Worm (Caenorhabditis elegans) whole organism, L4/young adult: ENCODE results near the gene Y22D7AL.16.

ENCODE experiments used
- W03F9.2 ChIP-seq: fragments of 150-350 bp; optimal IDR thresholded peaks from 2 replicates; lab custom pipeline; 2014; ENCODE audit warnings: missing biosample characterization, missing genetic modification characterization
- dao-5 ChIP-seq: sonication (generic microtip); optimal IDR thresholded peaks from 2 replicates; lab custom pipeline; 2016; ENCODE audit warnings: missing genotype, missing genetic modification characterization, moderate library complexity, missing compliant biosample characterization

DNA sequence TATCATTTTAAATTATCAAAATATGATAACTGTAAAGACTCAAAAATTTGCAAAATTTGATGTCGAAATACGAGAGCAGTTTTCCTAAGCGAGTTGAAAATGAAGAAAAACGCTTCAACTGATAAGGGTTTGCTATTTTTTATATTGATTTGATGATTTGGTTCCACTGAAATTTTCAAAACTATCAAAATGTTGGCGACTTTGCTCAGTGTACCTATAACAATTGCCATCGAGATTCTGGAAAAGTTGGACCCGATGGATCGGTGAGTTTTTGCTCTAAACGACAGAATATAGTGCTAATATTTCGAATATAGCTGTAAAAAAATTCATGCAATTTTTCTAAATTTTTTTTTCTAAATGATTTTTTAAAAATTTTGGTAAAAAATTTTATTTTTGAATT is 40.8 kb upstream of the Y22D7AL.16 start, which contains the start of the genes fbxa-13 and Y22D7AR.2:
- TF ChIP-seq W03F9.2 (tag; lab: Kevin White, UChicago) (no peak), dao-5 (no peak)
